Worm (Caenorhabditis elegans) whole organism, L4 larva: ENCODE data around the gene srh-172.

ENCODE experiments used
- fkh-10 ChIP-seq: fragments of 150-350 bp; optimal IDR thresholded peaks from 2 replicates; lab custom pipeline; 2014; ENCODE audit warnings: missing biosample characterization, missing genetic modification reagents, missing genetic modification characterization
- zfp-2 ChIP-seq: sonication (generic microtip); optimal IDR thresholded peaks from 2 replicates; lab custom pipeline; 2016; ENCODE audit warnings: mild to moderate bottlenecking, missing genetic modification characterization, missing compliant biosample characterization

ce11 chrV:19965626-19966025 lies 6.8 kb downstream of the srh-172 start, which contains the start of gene srh-171:
- TF ChIP-seq fkh-10 (GFP tag; lab: Kevin White, UChicago) (no peak), zfp-2 (tag; lab: Kevin White, UChicago) (no peak)
